Fruit fly (Drosophila melanogaster): ENCODE data around the gene fln.

Gene fln

DNA sequence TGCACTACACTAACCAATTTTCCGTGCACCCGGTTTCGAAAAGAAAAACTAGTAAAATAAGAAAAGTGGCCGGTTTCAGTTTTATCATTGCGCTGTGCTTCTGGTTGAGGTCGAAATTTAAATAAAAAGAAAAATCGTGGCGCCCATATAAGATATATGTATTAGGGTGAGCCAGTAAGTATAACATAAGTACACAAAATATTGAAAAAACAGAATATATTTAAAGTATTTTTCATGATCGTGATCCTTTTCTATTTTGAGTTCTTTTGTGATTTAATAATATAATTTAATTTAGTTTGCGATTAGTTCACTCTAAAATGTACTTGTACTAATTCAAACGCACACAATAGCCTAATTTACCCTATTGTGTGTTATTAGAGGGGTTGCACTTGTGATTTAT, 2.1 kb downstream of the fln start, which contains the start of gene Csas:
Csas (minus strand) TSS at position 101 of the 400 bp plus-strand sequence.
- TF ChIP-seq CG8478 (optimal IDR thresholded peaks at IDR 0.05): no peak
- no peak for TF ChIP-seq CTCF (optimal IDR thresholded peaks at IDR 0.05)

DNA sequence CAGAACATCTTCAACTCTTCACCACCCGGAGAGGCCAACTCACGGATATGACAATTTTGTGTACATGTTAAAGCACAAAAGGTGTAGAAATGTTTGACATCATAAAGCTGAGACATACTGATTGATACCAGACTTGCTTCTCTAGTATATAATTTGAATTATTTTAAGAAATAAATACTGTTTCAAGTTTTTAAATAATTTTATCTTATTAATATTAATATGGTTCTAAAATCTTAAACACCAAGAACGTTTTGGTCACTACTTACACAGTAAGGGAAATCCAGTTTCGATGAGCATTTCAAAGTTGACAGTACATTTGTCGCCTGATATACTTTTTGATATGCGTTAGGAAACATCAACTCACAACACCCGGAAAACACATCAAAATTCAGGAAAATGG, 5.3 kb downstream of the fln start, which contains the start of the genes hale and schuy:
hale (minus strand) TSS at position 101 of the 400 bp plus-strand sequence.
schuy (plus strand) TSS at position 326 of the 400 bp plus-strand sequence.
- no peak for TF ChIP-seq CG8478 (optimal IDR thresholded peaks at IDR 0.05)
- TF ChIP-seq CTCF (optimal IDR thresholded peaks at IDR 0.05): no peak

DNA sequence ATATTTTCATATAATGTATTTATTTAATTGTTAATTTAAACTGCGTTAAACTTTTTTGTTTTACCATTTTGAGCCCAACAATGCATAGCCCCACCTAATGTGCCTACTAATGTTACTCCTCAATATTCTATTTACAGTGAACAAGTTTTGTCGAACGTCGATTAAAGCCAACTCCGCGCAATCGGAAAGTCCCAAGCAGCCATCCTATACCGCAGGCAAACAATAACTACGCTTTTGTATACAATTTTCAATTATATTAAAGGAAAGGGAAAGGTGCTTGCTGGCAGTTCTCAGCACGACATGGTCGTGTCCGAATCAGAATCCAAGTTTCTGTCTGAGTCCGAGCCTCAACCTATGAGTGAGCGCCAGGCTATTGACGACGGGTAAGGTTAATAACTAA, 9.6 kb downstream of the fln start, which contains the start of gene CG17732:
CG17732 (plus strand) TSS at position 301 of the 400 bp plus-strand sequence.
- no peak for TF ChIP-seq CG8478 (optimal IDR thresholded peaks at IDR 0.05)
- no peak for TF ChIP-seq CTCF (optimal IDR thresholded peaks at IDR 0.05)

DNA sequence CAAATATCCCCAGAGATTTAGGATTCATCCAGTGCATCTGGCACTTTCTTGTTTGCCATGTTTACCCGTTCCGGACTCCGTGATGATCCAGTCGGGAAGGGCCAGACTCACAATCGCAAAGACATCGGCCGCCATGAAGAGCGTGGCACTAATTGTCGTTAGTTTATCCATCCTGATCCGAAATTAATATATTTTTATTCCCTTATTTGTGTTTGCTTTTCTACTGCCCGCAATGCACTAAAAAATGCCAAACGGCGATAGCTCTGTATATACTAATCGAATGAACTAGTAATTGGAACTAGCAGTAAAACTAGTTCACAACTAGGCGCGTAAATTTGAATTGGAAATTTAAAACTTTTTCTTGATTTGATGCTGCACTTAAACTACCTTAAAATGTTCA, 11.4 kb downstream of the fln start, which contains the start of gene CG14182:
CG14182 (minus strand) TSS at position 221 of the 400 bp plus-strand sequence.
- TF ChIP-seq CTCF (optimal IDR thresholded peaks at IDR 0.05) (no peak), CG8478 (optimal IDR thresholded peaks at IDR 0.05) (no peak)

DNA sequence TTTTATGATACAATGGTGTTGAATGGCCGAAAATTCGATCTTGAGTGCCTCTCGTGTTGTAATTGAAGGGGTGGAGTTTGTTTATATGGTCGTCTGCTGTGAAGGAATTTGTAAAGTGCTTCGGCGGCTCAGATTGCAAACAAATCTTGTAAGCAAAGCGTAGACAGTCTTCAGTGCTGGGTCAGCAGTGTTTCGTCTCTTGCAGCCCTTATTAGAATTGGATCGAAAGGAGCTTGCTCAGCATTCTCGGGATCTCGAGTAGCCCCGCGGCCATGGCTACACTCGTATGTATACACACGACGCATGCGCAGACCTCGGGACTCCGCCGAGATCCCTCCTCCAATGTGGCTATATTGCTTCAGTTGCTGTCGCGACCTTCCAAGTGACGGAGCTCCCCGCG, 12.9 kb downstream of the fln start:
- TF ChIP-seq CTCF (optimal IDR thresholded peaks at IDR 0.05) (no peak), CG8478 (optimal IDR thresholded peaks at IDR 0.05) (no peak)

DNA sequence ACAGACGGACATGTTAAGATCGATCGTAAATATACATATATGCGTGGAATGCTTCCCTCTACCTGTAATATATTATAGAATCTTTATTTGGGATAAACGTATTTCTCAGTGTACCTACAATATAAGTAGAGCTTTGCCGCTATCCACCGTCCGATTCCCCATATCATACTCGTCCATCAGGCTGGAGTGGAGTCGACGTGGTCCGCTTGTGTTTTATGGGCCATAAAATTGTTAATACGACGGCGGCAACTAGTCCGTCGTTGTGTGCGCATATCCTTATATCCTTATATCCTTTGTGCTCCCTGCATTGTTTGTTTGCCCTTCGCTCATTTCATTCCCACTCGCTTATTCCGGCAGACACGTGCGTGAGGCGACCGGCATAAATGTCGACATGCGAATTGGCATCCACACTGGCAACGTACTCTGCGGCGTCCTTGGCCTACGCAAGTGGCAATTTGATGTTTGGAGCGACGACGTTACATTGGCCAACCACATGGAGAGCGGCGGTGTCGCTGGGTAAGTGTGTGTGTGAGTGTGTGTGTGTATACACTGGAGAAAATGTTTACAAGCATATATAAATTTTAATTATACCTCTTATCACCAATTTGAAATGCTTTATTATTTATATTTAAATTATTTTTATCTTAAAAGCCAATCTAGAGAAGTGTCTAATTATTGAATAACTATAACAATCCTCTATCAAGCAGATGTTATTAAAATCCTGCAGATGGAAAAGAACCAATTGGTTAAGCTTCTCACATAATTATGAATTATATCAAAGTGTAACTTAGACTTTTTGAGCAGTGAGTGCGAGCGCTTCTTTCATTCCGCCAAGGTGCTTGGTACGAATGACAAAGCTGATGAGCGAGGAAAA, 22.1 kb downstream of the fln start:
- TF ChIP-seq CG8478 (optimal IDR thresholded peaks at IDR 0.05) (no peak), CTCF (optimal IDR thresholded peaks at IDR 0.05) (no peak)

DNA sequence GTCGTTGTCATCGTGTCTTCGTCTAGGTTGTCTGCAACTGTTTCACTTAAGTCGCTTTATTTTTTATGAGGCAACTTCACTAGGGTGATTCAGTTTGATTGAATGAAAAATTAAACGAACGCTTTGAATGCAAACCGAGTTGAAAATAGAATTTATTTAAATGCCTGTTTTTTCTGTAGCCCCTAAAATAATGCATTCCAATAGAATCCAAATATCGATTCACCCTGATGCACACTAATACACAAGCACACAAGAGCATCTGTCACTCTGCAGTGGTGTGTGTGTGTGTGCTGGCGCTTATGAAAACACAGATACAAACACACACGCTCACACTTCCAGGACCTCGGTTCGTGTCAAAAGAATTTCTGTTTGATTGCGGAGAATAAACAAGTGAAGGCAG, 29.2 kb downstream of the fln start:
- TF ChIP-seq CG8478 (optimal IDR thresholded peaks at IDR 0.05) (no peak), CTCF (optimal IDR thresholded peaks at IDR 0.05) (no peak)

DNA sequence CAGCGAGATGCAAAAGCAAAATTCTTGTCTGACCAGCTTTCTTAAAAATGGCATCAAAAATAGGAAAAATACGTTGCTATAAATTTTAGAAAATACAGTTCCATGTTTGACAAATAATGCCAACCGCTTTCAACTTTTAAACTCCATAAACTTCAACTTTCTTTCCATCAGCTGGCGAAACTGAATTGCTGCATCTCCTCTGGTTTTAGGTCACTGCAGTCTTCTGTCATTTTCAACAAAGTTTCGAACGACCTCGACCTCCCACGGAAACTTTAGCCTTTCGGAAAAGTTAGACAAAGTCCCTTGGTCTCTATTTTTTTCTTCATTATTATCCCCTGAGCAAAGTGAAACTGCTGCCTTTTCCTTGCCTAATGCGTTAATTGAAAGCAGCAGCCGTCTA, 35.3 kb downstream of the fln start, which contains the start of gene CG42263:
CG42263 (minus strand) TSS at position 101 of the 400 bp plus-strand sequence.
- TF ChIP-seq CTCF (optimal IDR thresholded peaks at IDR 0.05) (no peak), CG8478 (optimal IDR thresholded peaks at IDR 0.05) (no peak)

DNA sequence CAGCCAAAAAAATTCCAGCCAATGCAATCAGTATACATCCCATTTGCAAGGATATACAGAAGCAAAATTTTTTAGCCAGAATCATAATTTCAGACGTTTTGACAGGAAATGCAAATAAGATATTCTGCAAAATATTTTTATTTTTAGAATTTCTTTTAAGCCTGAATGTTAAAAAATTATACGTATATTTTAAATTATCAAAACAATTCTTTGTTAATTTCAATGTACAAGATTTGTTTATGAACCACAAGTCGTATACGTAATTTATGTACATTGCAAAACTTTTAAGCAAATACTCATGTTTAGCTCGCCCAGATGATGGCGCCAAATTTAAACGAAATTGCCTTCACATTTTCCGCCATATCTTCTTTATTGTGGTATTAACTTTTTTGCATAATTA, 36.6 kb downstream of the fln start, which contains the start of gene CG42654:
CG42654 (minus strand) TSS at position 101 of the 400 bp plus-strand sequence.
- TF ChIP-seq CTCF (optimal IDR thresholded peaks at IDR 0.05): no peak
- TF ChIP-seq CG8478 (optimal IDR thresholded peaks at IDR 0.05): no peak

DNA sequence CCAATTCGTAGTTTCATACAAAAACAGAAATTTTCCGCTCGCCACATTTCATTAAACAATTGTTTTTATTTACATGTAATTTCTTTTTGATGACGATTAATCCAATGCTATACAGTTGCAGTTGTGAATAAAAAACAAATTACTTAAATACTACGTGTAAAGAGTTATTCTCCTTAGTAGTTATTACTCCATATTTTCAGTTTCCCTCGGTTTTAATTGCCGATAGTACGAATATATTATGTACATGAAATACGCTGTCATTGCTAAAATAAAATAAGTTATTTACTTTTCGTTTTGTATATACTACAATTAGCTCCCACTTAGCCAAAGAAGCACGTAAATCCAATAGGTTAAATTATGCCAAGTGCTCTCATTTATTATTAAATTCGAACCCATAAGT, 37.4 kb downstream of the fln start, which contains the start of gene CG42655:
CG42655 (minus strand) TSS at position 101 of the 400 bp plus-strand sequence.
- TF ChIP-seq CTCF (optimal IDR thresholded peaks at IDR 0.05): no peak
- no peak for TF ChIP-seq CG8478 (optimal IDR thresholded peaks at IDR 0.05)

DNA sequence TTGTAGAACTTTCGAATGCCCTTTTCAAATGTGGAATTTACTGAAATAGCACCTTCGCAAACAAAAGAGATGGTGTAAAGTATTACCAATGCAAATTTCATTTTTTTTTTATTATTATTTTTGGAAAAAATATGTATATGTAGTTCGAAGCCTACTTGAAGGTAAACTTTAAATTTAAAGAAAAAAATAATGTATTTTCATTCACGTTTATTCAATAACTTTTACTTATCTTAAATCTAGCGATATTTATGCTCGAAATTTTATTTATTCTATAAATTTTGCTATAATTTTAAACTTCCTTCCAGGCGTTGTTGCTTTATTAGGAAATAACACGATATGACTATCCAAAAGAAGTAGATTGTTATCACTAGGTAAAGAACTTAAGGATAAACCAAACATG, 38.3 kb downstream of the fln start, which contains the start of gene CG33710:
CG33710 (minus strand) TSS at position 101 of the 400 bp plus-strand sequence.
- TF ChIP-seq CG8478 (optimal IDR thresholded peaks at IDR 0.05) (no peak), CTCF (optimal IDR thresholded peaks at IDR 0.05) (no peak)

DNA sequence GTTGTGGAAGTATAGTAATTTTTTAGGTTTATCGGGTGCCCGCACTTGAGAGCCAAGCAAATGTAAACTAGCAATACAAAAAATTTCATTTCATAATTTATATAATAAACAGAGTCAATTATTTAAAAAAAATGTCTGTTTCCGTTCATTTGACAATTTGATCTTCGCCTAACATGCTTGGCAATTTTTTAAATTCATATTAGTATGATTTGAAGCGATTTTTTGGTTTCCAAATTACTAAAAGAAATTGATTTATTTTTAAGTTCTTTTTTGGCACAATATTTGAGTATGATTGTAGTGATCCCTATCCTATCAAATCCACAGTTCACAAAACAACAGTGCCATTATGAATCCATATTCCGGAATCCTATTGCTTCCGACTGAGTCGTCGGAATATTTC, 39.2 kb downstream of the fln start, which contains the start of gene CG34258:
CG34258 (minus strand) TSS at position 101 of the 400 bp plus-strand sequence.
- no peak for TF ChIP-seq CG8478 (optimal IDR thresholded peaks at IDR 0.05)
- no peak for TF ChIP-seq CTCF (optimal IDR thresholded peaks at IDR 0.05)

DNA sequence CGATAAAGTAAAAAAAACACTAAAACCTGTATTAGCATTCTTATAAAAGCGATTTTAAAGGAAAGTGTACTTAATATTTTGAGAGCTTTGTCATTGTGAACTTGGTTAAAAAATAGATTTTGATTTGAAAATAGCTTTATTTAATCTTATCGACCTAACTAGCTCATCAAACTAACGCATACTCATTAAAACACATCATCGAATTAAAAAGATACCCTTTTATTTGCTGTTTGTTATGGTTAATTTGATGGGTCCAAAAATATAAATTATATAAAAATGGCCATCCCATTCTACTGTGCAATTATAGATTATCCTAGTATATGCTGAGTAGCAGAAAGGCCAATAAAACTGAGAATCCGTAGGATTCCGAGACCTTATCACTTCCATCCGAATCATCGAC, 40.0 kb downstream of the fln start, which contains the start of gene CG32219:
CG32219 (minus strand) TSS at position 101 of the 400 bp plus-strand sequence.
- TF ChIP-seq CG8478 (optimal IDR thresholded peaks at IDR 0.05) (no peak), CTCF (optimal IDR thresholded peaks at IDR 0.05) (no peak)

DNA sequence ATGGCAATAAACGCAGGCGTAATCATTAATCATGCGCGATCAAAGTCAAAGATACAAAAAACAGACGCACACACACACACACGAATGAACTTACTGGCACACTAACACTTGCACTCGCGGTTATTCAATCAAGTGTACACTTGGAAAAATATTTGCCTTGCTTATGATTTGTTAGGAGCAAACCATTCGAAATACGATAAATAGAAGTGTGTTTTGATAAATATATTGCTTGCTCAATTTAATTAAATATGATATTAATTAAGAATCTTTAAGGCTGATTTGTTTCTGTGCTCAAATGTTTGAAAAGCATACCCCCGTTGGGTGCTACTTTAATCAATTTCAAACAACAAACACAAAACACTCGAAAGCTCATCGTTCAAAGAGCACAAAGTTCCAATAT, 45.6 kb downstream of the fln start:
- TF ChIP-seq CG8478 (optimal IDR thresholded peaks at IDR 0.05): no peak
- TF ChIP-seq CTCF (optimal IDR thresholded peaks at IDR 0.05): no peak

DNA sequence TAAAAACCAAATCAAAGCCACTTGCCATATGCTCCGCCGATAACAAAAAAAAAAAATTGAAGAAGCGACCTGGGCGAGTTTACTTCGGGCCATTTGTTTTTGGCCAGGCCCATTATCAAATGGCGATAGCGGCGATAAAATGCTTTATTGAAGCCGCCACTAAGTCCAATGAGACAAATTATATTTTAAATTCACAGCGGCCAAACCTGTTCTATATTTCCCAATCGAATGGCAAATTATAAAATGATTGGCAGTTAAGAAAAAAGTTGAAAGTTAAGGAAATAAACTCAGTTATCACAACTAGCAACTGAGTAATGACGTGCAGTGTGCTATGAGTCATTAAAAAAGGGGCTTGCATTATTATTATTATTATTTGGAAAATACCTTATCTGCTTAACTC, 49.9 kb downstream of the fln start:
- no peak for TF ChIP-seq CG8478 (optimal IDR thresholded peaks at IDR 0.05)

DNA sequence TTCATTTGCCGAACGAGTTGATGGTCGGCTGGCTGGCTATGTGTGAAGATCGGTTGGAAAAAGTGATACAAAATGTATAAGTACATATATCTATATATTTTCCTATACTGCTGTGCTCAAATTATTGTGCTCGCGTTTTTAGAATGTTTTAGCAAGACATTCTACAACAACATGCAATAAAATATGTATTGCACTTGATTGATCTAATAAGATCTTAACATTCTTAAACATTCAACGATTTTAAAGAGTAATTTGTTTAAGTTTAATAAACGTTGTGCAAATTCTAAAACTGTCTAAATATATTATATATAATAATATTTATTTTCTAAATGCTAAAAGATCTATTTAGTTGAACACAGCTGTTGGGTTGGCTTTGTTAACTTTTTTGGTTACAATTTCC, 50.7 kb downstream of the fln start:
- no peak for TF ChIP-seq CG8478 (optimal IDR thresholded peaks at IDR 0.05)
- no peak for TF ChIP-seq CTCF (optimal IDR thresholded peaks at IDR 0.05)

Measured in S2 (cell line).